Worm (Caenorhabditis elegans) whole organism, early embryonic: ENCODE results near the gene ZK809.1.
A peak's percentile ranks its signal among the peaks of the same experiment; 100 is the strongest.

Experiments used
- B0310.2 ChIP-seq: sonication (generic microtip); optimal IDR thresholded peaks from 2 replicates; lab custom pipeline; 2016; ENCODE audit warnings: mild to moderate bottlenecking, missing genetic modification characterization, missing compliant biosample characterization
- F13C5.2 ChIP-seq: sonication (generic microtip); optimal IDR thresholded peaks from 2 replicates; lab custom pipeline; 2017; ENCODE audit warnings: mild to moderate bottlenecking, missing genetic modification characterization, inconsistent platforms, missing compliant biosample characterization
- aly-1 ChIP-seq: sonication (generic microtip); optimal IDR thresholded peaks from 2 replicates; lab custom pipeline; 2016; ENCODE audit warnings: missing genetic modification characterization, missing compliant biosample characterization
- ama-1 ChIP-seq: fragments of 150-350 bp; optimal IDR thresholded peaks from 2 replicates; lab custom pipeline; 2014
- ceh-13 ChIP-seq: fragments of 200-800 bp; sonication (Bioruptor generic); optimal IDR thresholded peaks from 2 replicates; lab custom pipeline; 2018; ENCODE audit warnings: mild to moderate bottlenecking, missing genetic modification characterization, missing compliant biosample characterization
- ceh-36 ChIP-seq: sonication (generic microtip); optimal IDR thresholded peaks from 2 replicates; lab custom pipeline; 2016; ENCODE audit warnings: missing genetic modification characterization, inconsistent platforms, missing compliant biosample characterization
- ets-7 ChIP-seq: sonication (generic microtip); optimal IDR thresholded peaks from 2 replicates; lab custom pipeline; 2016; ENCODE audit warnings: missing genotype, missing genetic modification characterization, missing compliant biosample characterization
- flt-1 ChIP-seq: fragments of 200-800 bp; sonication (Bioruptor generic); IDR thresholded peaks from 2 replicates; pipeline ENCODE4 v1.3.6; 2022; ENCODE audit warnings: missing genetic modification characterization, missing compliant biosample characterization
- hmbx-1 ChIP-seq: sonication (generic microtip); optimal IDR thresholded peaks from 2 replicates; lab custom pipeline; 2016; ENCODE audit warnings: mild to moderate bottlenecking, missing genetic modification characterization, missing compliant biosample characterization
- hmg-4 ChIP-seq: fragments of 200-800 bp; sonication (Bioruptor generic); optimal IDR thresholded peaks from 2 replicates; lab custom pipeline; 2018; ENCODE audit warnings: mild to moderate bottlenecking, missing genetic modification characterization, missing compliant biosample characterization
- hnd-1 ChIP-seq: sonication (generic microtip); optimal IDR thresholded peaks from 2 replicates; lab custom pipeline; 2016; ENCODE audit warnings: missing genetic modification characterization, missing compliant biosample characterization
- pes-1 ChIP-seq: fragments of 200-800 bp; sonication (Bioruptor generic); IDR thresholded peaks from 2 replicates; pipeline ENCODE4 v1.3.6; 2022; ENCODE audit warnings: missing genetic modification reagents, missing genetic modification characterization, missing compliant biosample characterization
- scrt-1 ChIP-seq: fragments of 200-800 bp; sonication (Bioruptor generic); IDR thresholded peaks from 2 replicates; pipeline ENCODE4 v1.3.6; 2022; ENCODE audit warnings: missing genetic modification characterization, missing compliant biosample characterization
- sea-1 ChIP-seq: fragments of 200-800 bp; sonication (Bioruptor generic); conservative IDR thresholded peaks from 2 replicates; pipeline ENCODE4 v1.3.6; 2022; ENCODE audit warnings: missing genetic modification characterization, missing compliant biosample characterization
- tbx-11 ChIP-seq: fragments of 200-800 bp; sonication (Bioruptor generic); IDR thresholded peaks from 2 replicates; pipeline ENCODE4 v1.3.6; 2022; ENCODE audit warnings: missing genetic modification characterization, missing compliant biosample characterization
- tbx-37 ChIP-seq: fragments of 200-800 bp; sonication (Bioruptor generic); conservative IDR thresholded peaks from 2 replicates; pipeline ENCODE4 v1.3.6; 2022; ENCODE audit warnings: missing genetic modification reagents, missing genetic modification characterization, missing compliant biosample characterization
- tra-4 ChIP-seq: sonication (generic microtip); optimal IDR thresholded peaks from 2 replicates; lab custom pipeline; 2017; ENCODE audit warnings: missing genetic modification characterization, missing compliant biosample characterization

The ZK809.1 gene

DNA sequence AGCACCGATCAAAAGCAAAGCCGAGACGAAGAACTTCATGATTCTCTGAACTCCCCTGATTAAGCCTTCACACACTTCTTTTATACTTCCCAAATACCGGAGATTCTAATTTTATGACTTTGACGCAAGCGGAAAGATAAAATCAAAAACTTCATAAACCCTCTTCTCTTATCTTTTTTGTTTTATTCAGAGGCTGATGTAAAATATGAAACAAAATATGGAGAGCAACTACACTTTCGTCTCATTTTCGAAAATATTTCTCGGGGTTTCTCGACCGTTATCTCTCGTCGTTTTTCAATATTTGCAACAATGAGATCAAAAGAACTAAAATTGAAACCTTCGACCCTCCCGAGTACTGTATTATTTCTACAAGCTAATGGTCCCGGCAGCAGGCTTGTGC lies 18.8 kb upstream of the ZK809.1 start, which contains the start of gene lys-4:
Gene lys-4, minus strand, starts transcription at position 115 of the 400 bp plus-strand sequence.
- no peak for TF ChIP-seq hnd-1 (tag; lab: Kevin White, UChicago)
- no peak for TF ChIP-seq hmbx-1 (tag; lab: Kevin White, UChicago)
- no peak for TF ChIP-seq tbx-11
- TF ChIP-seq F13C5.2 (tag; lab: Kevin White, UChicago), result no peak
- no peak for TF ChIP-seq sea-1 (GFP tag; lab: Robert Waterston, UW)
- no peak for TF ChIP-seq flt-1
- TF ChIP-seq B0310.2, result no peak
- TF ChIP-seq hmg-4 (GFP tag; lab: Kevin White, UChicago), result no peak
- TF ChIP-seq ceh-36, result no peak
- TF ChIP-seq ets-7, result no peak
- no peak for TF ChIP-seq scrt-1 (GFP tag; lab: Robert Waterston, UW)
- no peak for TF ChIP-seq tra-4
- TF ChIP-seq tbx-37 (GFP tag; lab: Robert Waterston, UW), result no peak
- TF ChIP-seq pes-1 (GFP tag; lab: Robert Waterston, UW), result no peak
- no peak for TF ChIP-seq aly-1
- no peak for TF ChIP-seq ama-1 (lab: Kevin White, UChicago)
- no peak for TF ChIP-seq ceh-13 (GFP tag; lab: Kevin White, UChicago)

DNA sequence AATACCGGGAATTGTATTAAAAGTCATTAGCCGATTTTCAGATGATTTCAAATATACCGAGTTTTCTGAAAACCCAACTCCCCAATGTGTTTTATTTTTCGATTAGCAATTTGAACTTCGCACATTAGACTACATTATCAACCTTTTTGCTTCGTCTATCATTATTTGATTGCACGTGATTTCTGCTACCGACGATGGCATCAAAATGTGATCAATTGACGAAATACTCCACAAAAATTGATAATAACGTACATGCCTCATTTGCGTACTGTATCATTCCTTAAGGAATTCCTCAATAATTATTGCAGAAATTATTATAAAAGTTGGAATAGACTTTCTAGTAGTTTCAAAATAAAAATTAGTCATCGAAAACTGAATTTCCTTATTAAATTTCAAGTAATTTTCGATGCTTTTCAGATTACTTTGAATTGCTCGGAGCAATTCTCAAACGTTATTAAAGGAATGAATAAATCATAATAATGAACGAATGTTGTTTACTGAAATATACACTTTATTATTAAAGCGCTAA lies 18.1 kb upstream of the ZK809.1 start:
- TF ChIP-seq hmbx-1 (tag; lab: Kevin White, UChicago) (no peak), ama-1 (lab: Kevin White, UChicago) (no peak), tbx-37 (GFP tag; lab: Robert Waterston, UW) (no peak), hnd-1 (tag; lab: Kevin White, UChicago) (no peak), flt-1 (no peak), ets-7 (no peak), scrt-1 (GFP tag; lab: Robert Waterston, UW) (no peak), pes-1 (GFP tag; lab: Robert Waterston, UW) (no peak), ceh-36 (no peak), aly-1 (no peak), ceh-13 (GFP tag; lab: Kevin White, UChicago) (no peak), tbx-11 (no peak), F13C5.2 (tag; lab: Kevin White, UChicago) (no peak), sea-1 (GFP tag; lab: Robert Waterston, UW) (no peak), tra-4 (no peak), hmg-4 (GFP tag; lab: Kevin White, UChicago) (no peak)

ce11 chrIV:11625482-11625881 lies 16.4 kb upstream of the ZK809.1 start, which contains the start of gene lys-5:
lys-5 (minus strand) TSS chrIV:11625582.
- TF ChIP-seq tbx-11 (no peak), tra-4 (no peak), ceh-36 (no peak), flt-1 (no peak), hmbx-1 (tag; lab: Kevin White, UChicago) (no peak), scrt-1 (GFP tag; lab: Robert Waterston, UW) (no peak), hmg-4 (GFP tag; lab: Kevin White, UChicago) (no peak), pes-1 (GFP tag; lab: Robert Waterston, UW) (no peak), sea-1 (GFP tag; lab: Robert Waterston, UW) (no peak), ama-1 (lab: Kevin White, UChicago) (no peak), B0310.2 (no peak), F13C5.2 (tag; lab: Kevin White, UChicago) (no peak), ceh-13 (GFP tag; lab: Kevin White, UChicago) (no peak), hnd-1 (tag; lab: Kevin White, UChicago) (no peak), tbx-37 (GFP tag; lab: Robert Waterston, UW) (no peak), aly-1 (no peak), ets-7 (no peak)

- no peak for TF ChIP-seq tbx-37 (GFP tag; lab: Robert Waterston, UW)
- TF ChIP-seq ama-1 (lab: Kevin White, UChicago), result no peak
- TF ChIP-seq F13C5.2 (tag; lab: Kevin White, UChicago), result no peak
- TF ChIP-seq hnd-1 (tag; lab: Kevin White, UChicago), result no peak
- TF ChIP-seq tra-4, result no peak
- no peak for TF ChIP-seq ets-7
- TF ChIP-seq B0310.2, result no peak
- TF ChIP-seq sea-1 (GFP tag; lab: Robert Waterston, UW), result no peak
- no peak for TF ChIP-seq ceh-13 (GFP tag; lab: Kevin White, UChicago)
- TF ChIP-seq ceh-36, result no peak
- TF ChIP-seq pes-1 (GFP tag; lab: Robert Waterston, UW), result no peak
- no peak for TF ChIP-seq tbx-11
- TF ChIP-seq aly-1, result no peak
- no peak for TF ChIP-seq scrt-1 (GFP tag; lab: Robert Waterston, UW)
- no peak for TF ChIP-seq hmbx-1 (tag; lab: Kevin White, UChicago)
- no peak for TF ChIP-seq hmg-4 (GFP tag; lab: Kevin White, UChicago)
Observed at ce11 chrIV:11627847-11628246, 14.1 kb upstream of the ZK809.1 start, which contains the start of gene lys-6. lys-6 (minus strand) TSS chrIV:11627947.

- TF ChIP-seq pes-1 (GFP tag; lab: Robert Waterston, UW) (no peak), aly-1 (no peak), tra-4 (no peak), sea-1 (GFP tag; lab: Robert Waterston, UW) (no peak), ceh-13 (GFP tag; lab: Kevin White, UChicago) (no peak), ceh-36 (no peak)
Observed at ce11 chrIV:11631750-11632149, 10.2 kb upstream of the ZK809.1 start, which contains the start of gene F58B3.4. F58B3.4 (minus strand) TSS chrIV:11631850.

DNA sequence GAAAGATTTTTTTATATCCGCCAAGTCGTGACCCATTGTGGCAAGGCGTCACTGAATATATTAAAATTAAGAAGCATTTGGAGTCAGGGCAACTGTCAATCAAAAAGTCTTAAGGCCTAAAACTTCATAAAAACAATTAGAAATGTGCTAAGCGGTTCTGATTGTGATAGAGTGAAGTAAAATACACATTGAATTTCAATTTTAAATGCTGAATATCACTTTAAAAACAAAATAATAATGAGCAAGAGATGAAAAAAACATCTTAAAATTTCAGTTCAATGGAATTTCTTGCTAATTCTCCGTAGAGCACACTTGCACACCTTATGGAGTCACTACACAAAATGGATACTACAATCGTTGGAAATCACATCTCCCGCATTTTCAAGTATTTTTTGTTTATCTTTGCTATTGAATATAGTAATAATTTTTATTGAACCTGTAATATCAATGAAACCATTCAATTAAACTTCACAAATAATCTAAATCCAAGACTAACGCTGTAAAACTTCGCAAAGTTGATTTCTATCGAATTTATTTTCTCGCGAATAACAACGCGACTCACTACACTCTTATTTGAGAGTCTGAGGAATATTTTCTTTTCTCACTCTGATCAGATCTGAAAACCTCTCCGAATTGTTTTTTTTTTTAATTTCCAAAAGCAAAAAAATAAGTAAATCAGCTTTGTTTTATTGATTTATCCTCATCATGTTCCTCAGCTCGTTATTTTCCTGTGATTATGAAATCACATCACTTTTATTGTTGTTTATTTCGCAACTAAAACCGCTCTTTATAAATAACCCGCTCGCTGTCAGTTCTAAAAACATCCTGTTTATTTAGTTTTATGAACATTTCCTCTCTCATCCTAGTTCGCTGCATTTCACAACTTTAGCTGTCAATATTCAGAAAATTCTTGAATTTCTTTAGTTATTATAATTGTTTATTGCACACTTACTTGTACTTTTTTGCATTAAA lies 6.2 kb upstream of the ZK809.1 start, which contains the start of gene mars-1:
Gene mars-1, minus strand, starts transcription at position 51 of the 972 bp plus-strand sequence.
- TF ChIP-seq F13C5.2 (tag; lab: Kevin White, UChicago) (peak; percentile 11), tbx-37 (GFP tag; lab: Robert Waterston, UW) (peak; percentile 31; the same call in 1 of the 2 replicates), scrt-1 (GFP tag; lab: Robert Waterston, UW) (no peak)
